Worm (Caenorhabditis elegans) whole organism, L3 larva: ENCODE results near the gene T05C7.9.

Experiments used
- R02D3.7 ChIP-seq: fragments of 150-350 bp; optimal IDR thresholded peaks from 2 replicates; lab custom pipeline; 2014; ENCODE audit warnings: missing biosample characterization, missing genetic modification characterization
- ZK546.5 ChIP-seq: sonication (generic microtip); optimal IDR thresholded peaks from 2 replicates; lab custom pipeline; 2017; ENCODE audit warnings: missing biosample characterization, missing genetic modification characterization
- aly-2 ChIP-seq: fragments of 150-350 bp; optimal IDR thresholded peaks from 2 replicates; lab custom pipeline; 2014; ENCODE audit warnings: missing biosample characterization, missing genetic modification characterization
- ama-1 ChIP-seq: fragments of 150-350 bp; optimal IDR thresholded peaks from 2 replicates; lab custom pipeline; 2018
- ceh-16 ChIP-seq: sonication (generic microtip); optimal IDR thresholded peaks from 2 replicates; lab custom pipeline; 2017; ENCODE audit warnings: missing biosample characterization, missing genetic modification characterization
- ceh-28 ChIP-seq: fragments of 150-350 bp; optimal IDR thresholded peaks from 2 replicates; lab custom pipeline; 2014; ENCODE audit warnings: missing biosample characterization, missing genetic modification reagents, missing genetic modification characterization
- ceh-82 ChIP-seq: fragments of 150-350 bp; optimal IDR thresholded peaks from 2 replicates; lab custom pipeline; 2014; ENCODE audit warnings: missing biosample characterization, missing genetic modification characterization
- ceh-9 ChIP-seq: sonication (generic microtip); optimal IDR thresholded peaks from 2 replicates; lab custom pipeline; 2018; ENCODE audit warnings: missing biosample characterization, missing genetic modification characterization
- daf-12 ChIP-seq: fragments of 150-350 bp; optimal IDR thresholded peaks from 2 replicates; lab custom pipeline; 2014; ENCODE audit warnings: missing biosample characterization, missing genetic modification reagents, missing genetic modification characterization
- egl-27 ChIP-seq: sonication (generic microtip); optimal IDR thresholded peaks from 4 replicates; lab custom pipeline; 2017; ENCODE audit warnings: missing biosample characterization, missing genetic modification reagents, missing genetic modification characterization
- egl-5 ChIP-seq: fragments of 150-350 bp; optimal IDR thresholded peaks from 2 replicates; lab custom pipeline; 2017; ENCODE audit warnings: missing biosample characterization, missing genetic modification reagents, missing genetic modification characterization, inconsistent platforms
- elt-1 ChIP-seq: fragments of 150-350 bp; optimal IDR thresholded peaks from 2 replicates; lab custom pipeline; 2014; ENCODE audit warnings: missing biosample characterization, missing genetic modification characterization
- elt-2 ChIP-seq: sonication (generic microtip); optimal IDR thresholded peaks from 2 replicates; lab custom pipeline; 2016; ENCODE audit warnings: missing genetic modification reagents, mild to moderate bottlenecking, missing genetic modification characterization, missing compliant biosample characterization
- elt-3 ChIP-seq, 3 experiments: fragments of 150-350 bp in 1 of 3; sonication (generic microtip) in 2 of 3; optimal IDR thresholded peaks; 2 replicates in 2 of 3; 4 replicates in 1 of 3; lab custom pipeline; 2014 to 2017; ENCODE audit warnings: missing biosample characterization in 3 of 3, missing genetic modification characterization in 3 of 3
- eor-1 ChIP-seq, 2 experiments: fragments of 150-350 bp; optimal IDR thresholded peaks; 2 replicates each; lab custom pipeline; 2014 to 2018; ENCODE audit warnings: missing biosample characterization in 2 of 2, missing genetic modification characterization in 2 of 2
- fkh-10 ChIP-seq: sonication (generic microtip); optimal IDR thresholded peaks from 2 replicates; lab custom pipeline; 2017; ENCODE audit warnings: missing biosample characterization, missing genetic modification reagents, missing genetic modification characterization
- fkh-2 ChIP-seq: fragments of 150-350 bp; optimal IDR thresholded peaks from 2 replicates; lab custom pipeline; 2014; ENCODE audit warnings: missing biosample characterization, missing genetic modification reagents, missing genetic modification characterization
- fos-1 ChIP-seq: fragments of 150-350 bp; optimal IDR thresholded peaks from 2 replicates; lab custom pipeline; 2014; ENCODE audit warnings: missing biosample characterization, missing genetic modification characterization
- hmg-11 ChIP-seq: sonication (generic microtip); optimal IDR thresholded peaks from 2 replicates; lab custom pipeline; 2016; ENCODE audit warnings: missing genetic modification characterization, missing compliant biosample characterization
- jun-1 ChIP-seq: fragments of 150-350 bp; optimal IDR thresholded peaks from 2 replicates; lab custom pipeline; 2014; ENCODE audit warnings: missing biosample characterization, missing genetic modification reagents, missing genetic modification characterization
- lin-15B ChIP-seq: fragments of 150-350 bp; optimal IDR thresholded peaks from 2 replicates; lab custom pipeline; 2014; ENCODE audit warnings: missing biosample characterization, missing genetic modification characterization
- lin-39 ChIP-seq: fragments of 150-350 bp; optimal IDR thresholded peaks from 2 replicates; lab custom pipeline; 2018; ENCODE audit warnings: missing biosample characterization, missing genetic modification reagents, missing genetic modification characterization
- lsy-12 ChIP-seq: sonication (generic microtip); optimal IDR thresholded peaks from 2 replicates; lab custom pipeline; 2016; ENCODE audit warnings: mild to moderate bottlenecking, missing genetic modification characterization, missing compliant biosample characterization
- mdl-1 ChIP-seq: fragments of 150-350 bp; optimal IDR thresholded peaks from 2 replicates; lab custom pipeline; 2014; ENCODE audit warnings: missing biosample characterization, missing genetic modification characterization
- mml-1 ChIP-seq: fragments of 150-350 bp; sonication (generic microtip); optimal IDR thresholded peaks from 3 replicates; lab custom pipeline; 2014; ENCODE audit warnings: missing biosample characterization, missing genetic modification characterization
- nfya-1 ChIP-seq: sonication (generic microtip); optimal IDR thresholded peaks from 2 replicates; lab custom pipeline; 2017; ENCODE audit warnings: missing genetic modification characterization, mild to moderate bottlenecking, missing compliant biosample characterization, antibody characterized with exemption, moderate library complexity; ENCODE audit not compliant: insufficient read depth
- nhr-11 ChIP-seq: fragments of 150-350 bp; optimal IDR thresholded peaks from 2 replicates; lab custom pipeline; 2014; ENCODE audit warnings: missing biosample characterization, missing genetic modification characterization
- nhr-12 ChIP-seq: fragments of 150-350 bp; optimal IDR thresholded peaks from 2 replicates; lab custom pipeline; 2014; ENCODE audit warnings: missing biosample characterization, missing genetic modification characterization
- nhr-23 ChIP-seq: fragments of 150-350 bp; optimal IDR thresholded peaks from 2 replicates; lab custom pipeline; 2014; ENCODE audit warnings: missing biosample characterization, missing genetic modification reagents, missing genetic modification characterization
- nhr-237 ChIP-seq: fragments of 150-350 bp; optimal IDR thresholded peaks from 2 replicates; lab custom pipeline; 2014; ENCODE audit warnings: missing biosample characterization, missing genetic modification characterization
- nhr-25 ChIP-seq: sonication (generic microtip); optimal IDR thresholded peaks from 2 replicates; lab custom pipeline; 2017; ENCODE audit warnings: missing biosample characterization, missing genetic modification characterization
- nhr-28 ChIP-seq: fragments of 150-350 bp; optimal IDR thresholded peaks from 2 replicates; lab custom pipeline; 2014; ENCODE audit warnings: missing biosample characterization, missing genetic modification characterization
- nhr-43 ChIP-seq: sonication (generic microtip); optimal IDR thresholded peaks from 2 replicates; lab custom pipeline; 2016; ENCODE audit warnings: mild to moderate bottlenecking, missing genetic modification characterization, missing compliant biosample characterization; ENCODE audit not compliant: poor library complexity, severe bottlenecking
- nhr-67 ChIP-seq: fragments of 150-350 bp; optimal IDR thresholded peaks from 2 replicates; lab custom pipeline; 2014; ENCODE audit warnings: missing biosample characterization, missing genetic modification characterization
- nhr-76 ChIP-seq: fragments of 150-350 bp; sonication (generic microtip); optimal IDR thresholded peaks from 5 replicates; lab custom pipeline; 2014; ENCODE audit warnings: missing biosample characterization, missing genetic modification characterization
- nhr-77 ChIP-seq: fragments of 150-350 bp; optimal IDR thresholded peaks from 2 replicates; lab custom pipeline; 2014; ENCODE audit warnings: missing biosample characterization, missing genetic modification characterization
- pha-4 ChIP-seq: fragments of 150-350 bp; optimal IDR thresholded peaks from 2 replicates; lab custom pipeline; 2014; ENCODE audit warnings: missing biosample characterization, missing genetic modification reagents, missing genetic modification characterization
- pqm-1 ChIP-seq: fragments of 150-350 bp; optimal IDR thresholded peaks from 2 replicates; lab custom pipeline; 2017; ENCODE audit warnings: missing biosample characterization, missing genetic modification characterization, inconsistent platforms
- sea-2 ChIP-seq: fragments of 150-350 bp; sonication (generic microtip); optimal IDR thresholded peaks from 4 replicates; lab custom pipeline; 2014; ENCODE audit warnings: missing biosample characterization, missing genetic modification reagents, missing genetic modification characterization
- skn-1 ChIP-seq: fragments of 150-350 bp; optimal IDR thresholded peaks from 2 replicates; lab custom pipeline; 2014; ENCODE audit warnings: missing biosample characterization, missing genetic modification characterization
- snpc-4 ChIP-seq: fragments of 150-350 bp; optimal IDR thresholded peaks from 2 replicates; lab custom pipeline; 2014; ENCODE audit warnings: missing biosample characterization, missing genetic modification characterization
- tbx-2 ChIP-seq: sonication (generic microtip); optimal IDR thresholded peaks from 2 replicates; lab custom pipeline; 2016; ENCODE audit warnings: mild to moderate bottlenecking, missing genetic modification characterization, missing compliant biosample characterization
- unc-39 ChIP-seq: sonication (generic microtip); optimal IDR thresholded peaks from 4 replicates; lab custom pipeline; 2017; ENCODE audit warnings: missing biosample characterization, missing genetic modification characterization
- unc-62 ChIP-seq: fragments of 150-350 bp; sonication (generic microtip); optimal IDR thresholded peaks from 4 replicates; lab custom pipeline; 2014; ENCODE audit warnings: missing biosample characterization, missing genetic modification reagents, missing genetic modification characterization
- zag-1 ChIP-seq: fragments of 150-350 bp; optimal IDR thresholded peaks from 2 replicates; lab custom pipeline; 2014; ENCODE audit warnings: missing biosample characterization, missing genetic modification characterization
- ztf-11 ChIP-seq: fragments of 150-350 bp; optimal IDR thresholded peaks from 2 replicates; lab custom pipeline; 2014; ENCODE audit warnings: missing biosample characterization, missing genetic modification characterization
- ztf-4 ChIP-seq: fragments of 150-350 bp; optimal IDR thresholded peaks from 2 replicates; lab custom pipeline; 2014; ENCODE audit warnings: missing biosample characterization, missing genetic modification characterization

Gene T05C7.9

DNA sequence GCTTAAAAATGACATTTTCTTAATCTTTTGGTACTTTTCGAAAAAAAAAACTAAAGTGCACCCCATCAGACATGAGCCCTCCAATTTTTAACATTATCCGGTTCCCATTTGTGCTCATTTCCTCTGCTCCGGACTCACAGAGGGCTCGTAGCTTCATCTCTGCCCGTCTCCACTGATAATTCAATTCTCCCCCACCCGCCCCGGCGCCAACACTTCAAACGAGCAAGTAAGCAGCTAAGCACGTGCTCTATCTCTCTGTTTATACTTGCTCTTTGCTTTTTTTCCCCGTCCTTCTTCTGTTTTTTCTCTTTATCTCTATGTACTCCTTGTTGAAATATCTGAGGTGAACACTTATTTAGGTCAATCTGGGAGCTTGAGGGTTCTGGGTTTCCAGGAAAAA is at the start of gene T05C7.9:
Gene T05C7.9, plus strand, starts transcription at position 72 of the 400 bp plus-strand sequence.
- no peak for TF ChIP-seq hmg-11 (tag; lab: Kevin White, UChicago)
- TF ChIP-seq pha-4 (tag; lab: Kevin White, UChicago), result peak; percentile 78
- TF ChIP-seq egl-5, result no peak
- no peak for TF ChIP-seq R02D3.7 (tag; lab: Kevin White, UChicago)
- TF ChIP-seq nhr-12 (tag; lab: Kevin White, UChicago), result no peak
- TF ChIP-seq eor-1 (tag; optimal IDR thresholded peaks at IDR 0.05; lab: Kevin White, UChicago), result no peak
- TF ChIP-seq nfya-1 (tag; lab: Kevin White, UChicago), result peak; percentile 18
- TF ChIP-seq nhr-76 (tag; lab: Kevin White, UChicago), result no peak

DNA sequence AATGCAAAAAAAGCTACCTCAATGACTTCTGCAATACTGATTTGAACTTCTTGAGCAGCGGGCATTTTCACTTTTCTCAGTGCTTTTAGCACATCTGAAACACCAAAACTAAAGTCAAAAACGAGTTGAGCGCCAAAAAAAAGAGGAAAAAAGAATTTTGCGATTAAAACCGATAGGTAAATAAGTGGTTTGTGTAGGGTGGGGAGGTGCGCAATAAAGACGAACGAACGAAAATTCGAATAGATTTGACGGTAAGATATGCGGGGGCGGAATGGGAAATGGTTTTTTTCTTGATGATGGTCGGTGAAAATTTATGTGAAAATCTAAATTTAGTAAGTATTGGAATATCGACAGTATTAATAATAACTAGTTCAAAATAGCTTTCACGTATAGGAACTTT is 30.3 kb upstream of the T05C7.9 start, which contains the start of gene frm-5.1:
Gene frm-5.1, minus strand, starts transcription at position 101 of the 400 bp plus-strand sequence.
- TF ChIP-seq ama-1, result peak; percentile 37
- no peak for TF ChIP-seq ceh-16 (tag; lab: Kevin White, UChicago)

- TF ChIP-seq nhr-23 (tag; lab: Kevin White, UChicago), result peak; percentile 76
- no peak for TF ChIP-seq ceh-82
- no peak for TF ChIP-seq mml-1 (tag; lab: Kevin White, UChicago)
- TF ChIP-seq aly-2 (tag; lab: Kevin White, UChicago), result no peak
- peak; percentile 6 for TF ChIP-seq lsy-12
- peak; percentile 51 for TF ChIP-seq jun-1 (tag; lab: Kevin White, UChicago)
- peak; percentile 61 for TF ChIP-seq nfya-1 (tag; lab: Kevin White, UChicago)
- no peak for TF ChIP-seq nhr-11
- no peak for TF ChIP-seq nhr-67 (tag; lab: Kevin White, UChicago)
- peak; percentile 19 for TF ChIP-seq R02D3.7 (tag; lab: Kevin White, UChicago)
- peak; percentile 30 for TF ChIP-seq snpc-4
- TF ChIP-seq daf-12 (tag; lab: Kevin White, UChicago), result no peak
- no peak for TF ChIP-seq nhr-28 (tag; lab: Kevin White, UChicago)
- TF ChIP-seq nhr-237 (tag; lab: Kevin White, UChicago), result no peak
- no peak for TF ChIP-seq nhr-77 (tag; lab: Kevin White, UChicago)
- TF ChIP-seq pha-4 (tag; lab: Kevin White, UChicago), result peak; percentile 76
- no peak for TF ChIP-seq nhr-12 (tag; lab: Kevin White, UChicago)
- TF ChIP-seq elt-2 (tag; lab: Kevin White, UChicago), result peak; percentile 57
- TF ChIP-seq zag-1 (tag; lab: Kevin White, UChicago), result no peak
- no peak for TF ChIP-seq egl-5
- peak; percentile 34 for TF ChIP-seq ceh-28 (tag; lab: Kevin White, UChicago)
- TF ChIP-seq lin-15B (tag; lab: Kevin White, UChicago), result no peak
- no peak for TF ChIP-seq ceh-9 (tag; lab: Kevin White, UChicago)
- TF ChIP-seq fos-1 (tag; lab: Kevin White, UChicago), result no peak
- TF ChIP-seq ztf-4 (tag; lab: Kevin White, UChicago), result no peak
- TF ChIP-seq eor-1 (tag; optimal IDR thresholded peaks at IDR 0.05; lab: Kevin White, UChicago), result no peak
- TF ChIP-seq mdl-1 (tag; lab: Kevin White, UChicago), result no peak
- TF ChIP-seq elt-1, result no peak
- peak; percentile 67 for TF ChIP-seq ama-1
- no peak for TF ChIP-seq tbx-2 (tag; lab: Kevin White, UChicago)
- no peak for TF ChIP-seq unc-62 (GFP tag; lab: Kevin White, UChicago)
- no peak for TF ChIP-seq elt-3 (tag; optimal IDR thresholded peaks at IDR 0.05; lab: Kevin White, UChicago)
- TF ChIP-seq nhr-76 (tag; lab: Kevin White, UChicago), result no peak
- TF ChIP-seq ceh-16 (tag; lab: Kevin White, UChicago), result no peak
- no peak for TF ChIP-seq fkh-2 (tag; lab: Kevin White, UChicago)
- no peak for TF ChIP-seq ztf-11 (tag; lab: Kevin White, UChicago)
- peak; percentile 45 for TF ChIP-seq nhr-43
- TF ChIP-seq sea-2 (GFP tag; lab: Kevin White, UChicago), result no peak
- peak; percentile 39 for TF ChIP-seq lin-39 (tag; lab: Kevin White, UChicago)
- TF ChIP-seq hmg-11 (tag; lab: Kevin White, UChicago), result peak; percentile 73
- TF ChIP-seq egl-27 (tag; lab: Kevin White, UChicago), result no peak
- no peak for TF ChIP-seq ZK546.5 (tag; lab: Kevin White, UChicago)
- TF ChIP-seq skn-1, result no peak
- TF ChIP-seq pqm-1 (tag; lab: Kevin White, UChicago), result peak; percentile 63
- TF ChIP-seq unc-39 (tag; lab: Kevin White, UChicago), result no peak
- peak; percentile 89 for TF ChIP-seq nhr-25 (tag; lab: Kevin White, UChicago)
- no peak for TF ChIP-seq fkh-10 (GFP tag; lab: Kevin White, UChicago)
These were observed 27.9 kb upstream of the T05C7.9 start for ce11 chrIV:51219-51618.
